Fruit fly (Drosophila melanogaster) whole organism, prepupa: ENCODE results near the gene ND-24.
A peak's percentile ranks its signal among the peaks of the same experiment; 100 is the strongest.

ENCODE experiments used
- Blimp-1 ChIP-seq: fragments of 200-800 bp; sonication (Bioruptor generic); optimal IDR thresholded peaks from 3 replicates; lab custom pipeline; 2017; ENCODE audit warnings: missing biosample characterization, missing genetic modification characterization, mild to moderate bottlenecking, moderate library complexity, missing genetic modification reagents
- CG10669 ChIP-seq: fragments of 200-800 bp; sonication (Bioruptor generic); optimal IDR thresholded peaks from 3 replicates; lab custom pipeline; 2018; ENCODE audit warnings: missing biosample characterization, mild to moderate bottlenecking, missing genetic modification characterization, moderate library complexity
- CG11294 ChIP-seq: fragments of 200-800 bp; sonication (Bioruptor generic); IDR thresholded peaks from 2 replicates; pipeline ENCODE4 v1.3.6; 2022; ENCODE audit warnings: missing biosample characterization, missing genetic modification characterization
- CG11762 ChIP-seq: fragments of 200-800 bp; sonication (Bioruptor generic); optimal IDR thresholded peaks from 3 replicates; lab custom pipeline; 2016; ENCODE audit warnings: missing biosample characterization, missing genetic modification characterization; ENCODE audit not compliant: insufficient read depth
- CG11902 ChIP-seq: fragments of 200-800 bp; sonication (Bioruptor generic); optimal IDR thresholded peaks from 3 replicates; lab custom pipeline; 2016; ENCODE audit warnings: missing biosample characterization, missing genetic modification characterization
- CG15336 ChIP-seq: fragments of 200-800 bp; sonication (Bioruptor generic); IDR thresholded peaks from 2 replicates; pipeline ENCODE4 v1.3.6; 2022; ENCODE audit warnings: missing biosample characterization, missing genetic modification characterization
- CG1621 ChIP-seq: fragments of 200-800 bp; sonication (Bioruptor generic); optimal IDR thresholded peaks from 3 replicates; lab custom pipeline; 2018; ENCODE audit warnings: missing biosample characterization, mild to moderate bottlenecking, missing genetic modification characterization
- CG16779 ChIP-seq: fragments of 200-800 bp; sonication (Bioruptor generic); optimal IDR thresholded peaks from 3 replicates; lab custom pipeline; 2017; ENCODE audit warnings: missing biosample characterization, mild to moderate bottlenecking, missing genetic modification characterization
- CG3032 ChIP-seq: fragments of 200-800 bp; optimal IDR thresholded peaks from 2 replicates; lab custom pipeline; 2019; ENCODE audit warnings: missing biosample characterization, mild to moderate bottlenecking, missing genetic modification characterization, moderate library complexity
- CG31627 ChIP-seq: fragments of 200-800 bp; sonication (Bioruptor generic); optimal IDR thresholded peaks from 3 replicates; lab custom pipeline; 2016; ENCODE audit warnings: missing biosample characterization, missing genetic modification characterization
- CG32006 ChIP-seq: fragments of 200-800 bp; sonication (Bioruptor generic); optimal IDR thresholded peaks from 3 replicates; lab custom pipeline; 2017; ENCODE audit warnings: missing biosample characterization, mild to moderate bottlenecking, missing genetic modification characterization
- CG3919 ChIP-seq: fragments of 200-800 bp; sonication (Bioruptor generic); optimal IDR thresholded peaks from 3 replicates; lab custom pipeline; 2016; ENCODE audit warnings: missing biosample characterization, missing genetic modification characterization
- CG4318 ChIP-seq: fragments of 200-800 bp; sonication (Bioruptor generic); optimal IDR thresholded peaks from 3 replicates; lab custom pipeline; 2017; ENCODE audit warnings: missing biosample characterization, mild to moderate bottlenecking, missing genetic modification characterization
- CG6163 ChIP-seq: fragments of 200-800 bp; sonication (Bioruptor generic); IDR thresholded peaks from 3 replicates; pipeline ENCODE4 v1.3.6; 2022; ENCODE audit warnings: missing biosample characterization, missing genetic modification characterization
- CG6276 ChIP-seq: fragments of 200-800 bp; sonication (Bioruptor generic); optimal IDR thresholded peaks from 2 replicates; lab custom pipeline; 2017; ENCODE audit warnings: missing biosample characterization, mild to moderate bottlenecking, missing genetic modification characterization
- CG6792 ChIP-seq: fragments of 200-800 bp; sonication (Bioruptor generic); optimal IDR thresholded peaks from 3 replicates; lab custom pipeline; 2016; ENCODE audit warnings: missing biosample characterization, missing genetic modification characterization
- CG7368 ChIP-seq: fragments of 200-800 bp; sonication (Bioruptor generic); optimal IDR thresholded peaks from 3 replicates; lab custom pipeline; 2016; ENCODE audit warnings: missing biosample characterization, missing genetic modification characterization
- CG8119 ChIP-seq: fragments of 200-800 bp; sonication (Bioruptor generic); IDR thresholded peaks from 3 replicates; pipeline ENCODE4 v1.3.6; 2022; ENCODE audit warnings: missing biosample characterization, missing genetic modification characterization
- CG8319 ChIP-seq: fragments of 200-800 bp; sonication (Bioruptor generic); optimal IDR thresholded peaks from 3 replicates; lab custom pipeline; 2016; ENCODE audit warnings: missing biosample characterization, missing genetic modification characterization
- CG9139 ChIP-seq: fragments of 200-800 bp; sonication (Bioruptor generic); optimal IDR thresholded peaks from 3 replicates; lab custom pipeline; 2017; ENCODE audit warnings: missing biosample characterization, mild to moderate bottlenecking, missing genetic modification characterization
- Eip75B ChIP-seq: fragments of 200-800 bp; sonication (Bioruptor generic); optimal IDR thresholded peaks from 3 replicates; lab custom pipeline; 2016; ENCODE audit warnings: missing biosample characterization, missing genetic modification characterization
- Eip78C ChIP-seq: fragments of 200-800 bp; sonication (Bioruptor generic); peaks from one replicate; lab custom pipeline; 2016; ENCODE audit warnings: missing biosample characterization, missing genetic modification characterization
- Eip93F ChIP-seq: fragments of 200-800 bp; sonication (Bioruptor generic); optimal IDR thresholded peaks from 2 replicates; lab custom pipeline; 2016; ENCODE audit warnings: missing biosample characterization, mild to moderate bottlenecking, missing genetic modification characterization
- Ets21C ChIP-seq: fragments of 200-800 bp; sonication (Bioruptor generic); optimal IDR thresholded peaks from 3 replicates; lab custom pipeline; 2016; ENCODE audit warnings: missing biosample characterization, missing genetic modification characterization
- Gug ChIP-seq: fragments of 200-800 bp; sonication (Bioruptor generic); IDR thresholded peaks from 2 replicates; pipeline ENCODE4 v1.3.6; 2022; ENCODE audit warnings: missing biosample characterization, missing genetic modification characterization
- Hr4 ChIP-seq: fragments of 200-800 bp; sonication (Bioruptor generic); optimal IDR thresholded peaks from 3 replicates; lab custom pipeline; 2016; ENCODE audit warnings: missing biosample characterization, missing genetic modification characterization
- Lpt ChIP-seq: fragments of 200-800 bp; sonication (Bioruptor generic); optimal IDR thresholded peaks from 3 replicates; lab custom pipeline; 2016; ENCODE audit warnings: missing biosample characterization, missing genetic modification characterization
- Met ChIP-seq: fragments of 200-800 bp; sonication (Bioruptor generic); optimal IDR thresholded peaks from 3 replicates; lab custom pipeline; 2016; ENCODE audit warnings: missing biosample characterization, missing genetic modification characterization
- OdsH ChIP-seq: fragments of 200-800 bp; sonication (Bioruptor generic); optimal IDR thresholded peaks from 3 replicates; lab custom pipeline; 2016; ENCODE audit warnings: missing biosample characterization, missing genetic modification characterization
- Smox ChIP-seq: fragments of 200-800 bp; sonication (Bioruptor generic); optimal IDR thresholded peaks from 3 replicates; lab custom pipeline; 2016; ENCODE audit warnings: missing biosample characterization, missing genetic modification characterization
- Sox14 ChIP-seq: fragments of 200-800 bp; sonication (Bioruptor generic); optimal IDR thresholded peaks from 3 replicates; lab custom pipeline; 2016; ENCODE audit warnings: missing biosample characterization, missing genetic modification characterization
- Sox15 ChIP-seq: fragments of 200-800 bp; sonication (Bioruptor generic); optimal IDR thresholded peaks from 3 replicates; lab custom pipeline; 2016; ENCODE audit warnings: missing biosample characterization, missing genetic modification characterization
- acj6 ChIP-seq: fragments of 200-800 bp; sonication (Bioruptor generic); optimal IDR thresholded peaks from 3 replicates; lab custom pipeline; 2016; ENCODE audit warnings: missing biosample characterization, missing genetic modification characterization
- cyc ChIP-seq: fragments of 200-800 bp; sonication (Bioruptor generic); optimal IDR thresholded peaks from 3 replicates; lab custom pipeline; 2016; ENCODE audit warnings: missing biosample characterization, missing genetic modification characterization
- dac ChIP-seq: fragments of 200-800 bp; sonication (Bioruptor generic); optimal IDR thresholded peaks from 2 replicates; lab custom pipeline; 2017; ENCODE audit warnings: missing biosample characterization, mild to moderate bottlenecking, missing genetic modification characterization
- dsx ChIP-seq: fragments of 200-800 bp; optimal IDR thresholded peaks from 3 replicates; lab custom pipeline; 2019; ENCODE audit warnings: missing biosample characterization, mild to moderate bottlenecking, missing genetic modification characterization, moderate library complexity; ENCODE audit not compliant: poor library complexity, severe bottlenecking
- esn ChIP-seq: fragments of 200-800 bp; sonication (Bioruptor generic); optimal IDR thresholded peaks from 2 replicates; lab custom pipeline; 2016; ENCODE audit warnings: missing biosample characterization, mild to moderate bottlenecking, missing genetic modification characterization, moderate library complexity
- fd59A ChIP-seq: fragments of 200-800 bp; sonication (Bioruptor generic); optimal IDR thresholded peaks from 2 replicates; lab custom pipeline; 2017; ENCODE audit warnings: missing biosample characterization, mild to moderate bottlenecking, missing genetic modification characterization, missing genetic modification reagents
- fd85E ChIP-seq: fragments of 200-800 bp; sonication (Bioruptor generic); optimal IDR thresholded peaks from 3 replicates; lab custom pipeline; 2016; ENCODE audit warnings: missing biosample characterization, missing genetic modification characterization
- lz ChIP-seq: fragments of 200-800 bp; sonication (Bioruptor generic); optimal IDR thresholded peaks from 3 replicates; lab custom pipeline; 2016; ENCODE audit warnings: missing biosample characterization, missing genetic modification characterization
- net ChIP-seq: fragments of 200-800 bp; sonication (Bioruptor generic); optimal IDR thresholded peaks from 3 replicates; lab custom pipeline; 2016; ENCODE audit warnings: missing biosample characterization, missing genetic modification characterization
- pdm3 ChIP-seq: fragments of 200-800 bp; sonication (Bioruptor generic); optimal IDR thresholded peaks from 3 replicates; lab custom pipeline; 2016; ENCODE audit warnings: missing biosample characterization, missing genetic modification characterization
- salr ChIP-seq, 2 experiments: fragments of 200-800 bp; sonication (Bioruptor generic); optimal IDR thresholded peaks; 3 replicates each; lab custom pipeline; 2016 to 2018; ENCODE audit warnings: missing biosample characterization in 2 of 2, missing genetic modification characterization in 2 of 2, mild to moderate bottlenecking in 1 of 2
- spab ChIP-seq: fragments of 200-800 bp; sonication (Bioruptor generic); optimal IDR thresholded peaks from 2 replicates; lab custom pipeline; 2017; ENCODE audit warnings: missing biosample characterization, mild to moderate bottlenecking, missing genetic modification characterization, missing genetic modification reagents
- vri ChIP-seq: fragments of 200-800 bp; sonication (Bioruptor generic); optimal IDR thresholded peaks from 3 replicates; lab custom pipeline; 2016; ENCODE audit warnings: missing biosample characterization, mild to moderate bottlenecking, missing genetic modification characterization

ND-24 gene

DNA sequence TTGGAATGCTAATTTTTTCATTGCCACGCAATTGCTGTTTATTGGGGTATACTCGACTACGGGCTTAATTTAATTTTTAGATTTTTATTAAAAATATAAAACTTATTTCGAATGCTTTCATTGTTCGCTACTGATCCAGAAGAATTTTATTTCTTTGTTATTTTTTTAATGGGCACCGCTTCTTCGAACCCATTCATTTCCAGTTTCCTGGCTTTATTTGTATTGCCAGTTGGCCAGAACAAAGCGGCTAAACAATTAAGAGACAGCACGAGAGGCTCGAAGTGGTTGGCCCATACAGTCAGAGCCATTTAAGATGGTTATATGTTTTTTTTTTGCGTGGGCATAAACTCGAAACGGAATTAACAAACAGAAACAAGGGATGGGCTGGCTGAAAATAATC, 36.1 kb upstream of the ND-24 start (continued):
- TF ChIP-seq lz (GFP tag; lab: Kevin White, UChicago) (peak; percentile 83), CG11902 (GFP tag; lab: Kevin White, UChicago) (peak; percentile 73), CG8319 (GFP tag; lab: Kevin White, UChicago) (peak; percentile 56), CG1621 (peak; percentile 23), CG6792 (GFP tag; lab: Kevin White, UChicago) (peak; percentile 80), fd59A (peak; percentile 23), CG11294 (peak; percentile 39; the same call in 1 of the 2 replicates), CG3919 (GFP tag; lab: Kevin White, UChicago) (peak; percentile 83), CG10669 (GFP tag; lab: Kevin White, UChicago) (peak; percentile 76), OdsH (GFP tag; lab: Kevin White, UChicago) (peak; percentile 85), CG6163 (GFP tag; lab: Robert Waterston, UW) (peak; percentile 82), CG32006 (peak; percentile 73), CG3032 (tag; lab: Kevin White, UChicago) (peak; percentile 69), CG11762 (GFP tag; lab: Kevin White, UChicago) (peak; percentile 51), Blimp-1 (peak; percentile 42), CG16779 (tag; lab: Kevin White, UChicago) (no peak), esn (GFP tag; lab: Kevin White, UChicago) (peak; percentile 88), acj6 (GFP tag; lab: Kevin White, UChicago) (peak; percentile 80)

DNA sequence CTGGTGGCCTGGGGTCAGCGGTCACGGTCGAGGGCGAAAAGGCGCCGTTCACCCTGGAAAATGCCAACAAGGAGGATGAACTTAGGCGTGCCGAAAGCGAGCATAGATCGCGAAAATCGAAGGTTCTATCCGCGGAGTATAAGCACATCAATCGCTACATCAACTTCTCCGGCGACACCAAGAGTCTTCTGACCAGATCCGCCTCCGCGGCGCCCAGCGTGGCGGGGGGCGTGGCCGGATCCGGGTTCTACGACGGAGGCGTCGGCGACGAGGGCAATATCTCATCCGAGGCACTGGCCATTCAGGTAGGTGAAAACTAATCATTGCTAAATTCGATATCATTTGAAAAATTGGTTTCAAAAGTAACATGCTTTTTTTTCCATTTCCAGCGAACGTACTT, 34.3 kb upstream of the ND-24 start:
- TF ChIP-seq pdm3 (GFP tag; lab: Kevin White, UChicago) (no peak), salr (GFP tag; optimal IDR thresholded peaks at IDR 0.05; lab: Kevin White, UChicago) (no peak), Eip75B (GFP tag; lab: Kevin White, UChicago) (no peak), Eip78C (GFP tag; lab: Kevin White, UChicago) (no peak), CG9139 (no peak), CG15336 (GFP tag; lab: Robert Waterston, UW) (no peak), dac (no peak), OdsH (GFP tag; lab: Kevin White, UChicago) (no peak), cyc (GFP tag; lab: Kevin White, UChicago) (no peak), CG6792 (GFP tag; lab: Kevin White, UChicago) (no peak), lz (GFP tag; lab: Kevin White, UChicago) (no peak), esn (GFP tag; lab: Kevin White, UChicago) (no peak), CG11902 (GFP tag; lab: Kevin White, UChicago) (no peak), CG4318 (GFP tag; lab: Kevin White, UChicago) (no peak), net (GFP tag; lab: Kevin White, UChicago) (no peak), CG11762 (GFP tag; lab: Kevin White, UChicago) (no peak), CG10669 (GFP tag; lab: Kevin White, UChicago) (no peak), Hr4 (GFP tag; lab: Kevin White, UChicago) (no peak), CG1621 (no peak), Sox14 (GFP tag; lab: Kevin White, UChicago) (no peak)

DNA sequence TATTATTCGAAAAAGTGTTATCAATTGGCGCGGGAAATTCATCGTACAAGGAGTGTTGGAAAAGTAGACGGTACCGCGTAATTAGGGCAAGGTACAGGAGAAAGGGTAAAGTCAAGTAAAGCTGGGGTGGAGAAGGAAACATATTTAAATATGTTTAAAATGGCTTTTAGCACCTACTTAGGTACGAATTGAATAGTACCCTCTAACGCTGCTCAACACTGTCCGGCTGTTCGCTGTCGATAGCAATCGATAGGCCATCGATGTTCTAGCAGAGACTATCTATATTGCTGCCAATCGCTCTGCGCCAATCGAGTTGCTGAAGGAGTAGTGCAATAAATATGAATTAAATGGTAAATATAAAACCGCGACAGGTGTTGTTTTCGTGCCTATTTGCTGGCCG, 32.6 kb upstream of the ND-24 start, which contains the start of gene X11L:
Gene X11L, plus strand, starts transcription at position 279 of the 400 bp plus-strand sequence.
- TF ChIP-seq CG32006 (no peak), Ets21C (peak; percentile 73), fd85E (no peak), Lpt (GFP tag; lab: Kevin White, UChicago) (no peak), Smox (GFP tag; lab: Kevin White, UChicago) (peak; percentile 68), salr (GFP tag; optimal IDR thresholded peaks at IDR 0.05; lab: Kevin White, UChicago) (peak in 1 of 2 experiments; percentile 38), CG9139 (peak; percentile 40), CG31627 (GFP tag; lab: Kevin White, UChicago) (peak; percentile 81), Hr4 (GFP tag; lab: Kevin White, UChicago) (peak; percentile 66), Blimp-1 (peak; percentile 7), vri (peak; percentile 73), Met (GFP tag; lab: Kevin White, UChicago) (peak; percentile 67), dsx (GFP tag; lab: Kevin White, UChicago) (peak; percentile 32), Eip93F (GFP tag; lab: Kevin White, UChicago) (no peak), CG6276 (GFP tag; lab: Kevin White, UChicago) (no peak), spab (no peak), OdsH (GFP tag; lab: Kevin White, UChicago) (no peak), cyc (GFP tag; lab: Kevin White, UChicago) (peak; percentile 81), fd59A (no peak), Sox14 (GFP tag; lab: Kevin White, UChicago) (peak; percentile 68), esn (GFP tag; lab: Kevin White, UChicago) (peak; percentile 82), CG8119 (no peak), Gug (GFP tag; lab: Robert Waterston, UW) (peak; percentile 44), CG4318 (GFP tag; lab: Kevin White, UChicago) (no peak), Sox15 (GFP tag; lab: Kevin White, UChicago) (peak; percentile 56), CG7368 (GFP tag; lab: Kevin White, UChicago) (peak; percentile 57), CG11902 (GFP tag; lab: Kevin White, UChicago) (peak; percentile 36)
